Fruit fly (Drosophila melanogaster): ENCODE measurements around the gene Npc2h.

Gene Npc2h

dm6 chr3R:30758725-30759714 is 12.9 kb upstream of the Npc2h start (continued):
- TF ChIP-seq CG7357 (GFP tag; IDR thresholded peaks at IDR 0.05) (0 out of 3 replicates have a peak, but pooled peaks have one; percentile 16), ato (GFP tag; IDR thresholded peaks at IDR 0.05; ENCODE audit: partially characterized antibody) (no peak), inv (GFP tag; IDR thresholded peaks at IDR 0.05; ENCODE audit: partially characterized antibody) (no peak), pzg (GFP tag; optimal IDR thresholded peaks at IDR 0.05) (no peak), CG10979 (tag; optimal IDR thresholded peaks at IDR 0.05) (peak; percentile 52), HLHmδ (GFP tag; optimal IDR thresholded peaks at IDR 0.05) (no peak), tll (GFP tag; optimal IDR thresholded peaks at IDR 0.05) (no peak), Xrp1 (GFP tag; IDR thresholded peaks at IDR 0.05) (peak; percentile 43; the same call in 1 of the 2 replicates), CG34376 (GFP tag; optimal IDR thresholded peaks at IDR 0.05) (no peak), CG11456 (GFP tag; IDR thresholded peaks at IDR 0.05) (no peak), her (GFP tag; optimal IDR thresholded peaks at IDR 0.05) (no peak), fu2 (GFP tag; optimal IDR thresholded peaks at IDR 0.05) (no peak), CG2712 (tag; optimal IDR thresholded peaks at IDR 0.05) (peak; percentile 44), az2 (GFP tag; optimal IDR thresholded peaks at IDR 0.05) (no peak), CG1647 (GFP tag; optimal IDR thresholded peaks at IDR 0.05) (no peak), Myb (GFP tag; optimal IDR thresholded peaks at IDR 0.05) (no peak), CG14667 (GFP tag; IDR thresholded peaks at IDR 0.05) (no peak), Doc3 (GFP tag; IDR thresholded peaks at IDR 0.05; ENCODE audit: partially characterized antibody) (no peak), tx (GFP tag; optimal IDR thresholded peaks at IDR 0.05) (no peak), dati (GFP tag; IDR thresholded peaks at IDR 0.05) (no peak), Bteb2 (GFP tag; optimal IDR thresholded peaks at IDR 0.05) (no peak), pho (GFP tag; optimal IDR thresholded peaks at IDR 0.05) (no peak), bsh (GFP tag; optimal IDR thresholded peaks at IDR 0.05) (peak in 1 of 2 experiments; percentile 29), CG2678 (tag; optimal IDR thresholded peaks at IDR 0.05) (peak; percentile 7), corto (GFP tag; optimal IDR thresholded peaks at IDR 0.05) (no peak), CG33213 (GFP tag; optimal IDR thresholded peaks at IDR 0.05) (no peak), Sox102F (GFP tag; optimal IDR thresholded peaks at IDR 0.05) (no peak), CG15514 (GFP tag; optimal IDR thresholded peaks at IDR 0.05) (no peak), dm (GFP tag; optimal IDR thresholded peaks at IDR 0.05) (no peak), CG12942 (GFP tag; optimal IDR thresholded peaks at IDR 0.05) (no peak), Dip3 (GFP tag; optimal IDR thresholded peaks at IDR 0.05) (no peak), CG4424 (GFP tag; optimal IDR thresholded peaks at IDR 0.05) (no peak), Side (GFP tag; optimal IDR thresholded peaks at IDR 0.05) (no peak), dmrt99B (tag; optimal IDR thresholded peaks at IDR 0.05) (peak; percentile 6), amos (GFP tag; IDR thresholded peaks at IDR 0.05; ENCODE audit: partially characterized antibody) (no peak), bbx (GFP tag; IDR thresholded peaks at IDR 0.05; ENCODE audit: partially characterized antibody) (no peak), Dp (GFP tag; optimal IDR thresholded peaks at IDR 0.05) (no peak), tap (tag; optimal IDR thresholded peaks at IDR 0.05) (peak; percentile 40), lbe (GFP tag; optimal IDR thresholded peaks at IDR 0.05) (no peak), cad (GFP tag; optimal IDR thresholded peaks at IDR 0.05) (no peak), D (optimal IDR thresholded peaks at IDR 0.05) (no peak), D (GFP tag; optimal IDR thresholded peaks at IDR 0.05) (peak; percentile 44), p53 (GFP tag; optimal IDR thresholded peaks at IDR 0.05) (no peak), toy (GFP tag; IDR thresholded peaks at IDR 0.05) (no peak), prd (optimal IDR thresholded peaks at IDR 0.05) (no peak), prd (GFP tag; IDR thresholded peaks at IDR 0.05) (peak; percentile 55), fd64A (GFP tag; optimal IDR thresholded peaks at IDR 0.05) (no peak), tio (GFP tag; optimal IDR thresholded peaks at IDR 0.05) (no peak), kni (GFP tag; optimal IDR thresholded peaks at IDR 0.05) (peak; percentile 40)

Measured in whole organism, embryonic.